Worm (Caenorhabditis elegans) whole organism, midembryonic: ENCODE measurements around the gene rpl-3.

Experiments
- T22C8.4 ChIP-seq: fragments of 200-800 bp; sonication (Bioruptor generic); IDR thresholded peaks from 2 replicates; pipeline ENCODE4 v1.3.6; 2022; ENCODE audit warnings: missing genetic modification characterization, missing compliant biosample characterization
- flt-1 ChIP-seq: fragments of 200-800 bp; sonication (Bioruptor generic); IDR thresholded peaks from 2 replicates; pipeline ENCODE4 v1.3.6; 2022; ENCODE audit warnings: missing genetic modification characterization, missing compliant biosample characterization
- klf-2 ChIP-seq: fragments of 200-800 bp; sonication (Bioruptor generic); conservative IDR thresholded peaks from 2 replicates; pipeline ENCODE4 v1.3.6; 2022; ENCODE audit warnings: missing genetic modification reagents, missing genetic modification characterization, missing compliant biosample characterization
- med-1 ChIP-seq: sonication (generic microtip); optimal IDR thresholded peaks from 2 replicates; lab custom pipeline; 2017; ENCODE audit warnings: missing genetic modification characterization, mild to moderate bottlenecking, missing compliant biosample characterization, antibody characterized with exemption, missing genetic modification reagents; ENCODE audit not compliant: insufficient read depth
- ref-1 ChIP-seq: fragments of 200-800 bp; sonication (Bioruptor generic); conservative IDR thresholded peaks from 2 replicates; pipeline ENCODE4 v1.3.6; 2022; ENCODE audit warnings: missing genetic modification reagents, missing genetic modification characterization, missing compliant biosample characterization
- tab-1 ChIP-seq: fragments of 200-800 bp; sonication (Bioruptor generic); IDR thresholded peaks from 2 replicates; pipeline ENCODE4 v1.3.6; 2022; ENCODE audit warnings: missing genetic modification characterization, missing compliant biosample characterization
- ztf-23 ChIP-seq: fragments of 200-800 bp; sonication (Bioruptor generic); IDR thresholded peaks from 2 replicates; pipeline ENCODE4 v1.3.6; 2022; ENCODE audit warnings: missing genetic modification reagents, missing genetic modification characterization, missing compliant biosample characterization

- TF ChIP-seq flt-1 (GFP tag; lab: Robert Waterston, UW) (no peak), ztf-23 (no peak), ref-1 (GFP tag; lab: Robert Waterston, UW) (no peak), med-1 (GFP tag; lab: Kevin White, UChicago) (no peak), klf-2 (no peak), T22C8.4 (GFP tag; lab: Robert Waterston, UW) (no peak), tab-1 (GFP tag; lab: Robert Waterston, UW) (no peak)
These were observed 46.4 kb downstream of the rpl-3 start, which contains the start of gene pat-3 for ce11 chrIII:3914049-3914448.
